Fruit fly (Drosophila melanogaster) whole organism, adult: Measurements from ENCODE around the gene BthD.

Source experiments
- CG11617 ChIP-seq: fragments of 200-800 bp; sonication (Bioruptor generic); optimal IDR thresholded peaks from 2 replicates; lab custom pipeline; 2017; ENCODE audit warnings: mild to moderate bottlenecking, missing biosample characterization, missing genetic modification reagents, missing genetic modification characterization
- CG12768 ChIP-seq: fragments of 200-800 bp; sonication (Bioruptor generic); optimal IDR thresholded peaks from 2 replicates; lab custom pipeline; 2017; ENCODE audit warnings: missing biosample characterization, missing genetic modification characterization, mild to moderate bottlenecking, moderate library complexity, missing genetic modification reagents
- CG14711 ChIP-seq: fragments of 200-800 bp; sonication (Bioruptor generic); optimal IDR thresholded peaks from 2 replicates; lab custom pipeline; 2018; ENCODE audit warnings: missing biosample characterization, mild to moderate bottlenecking, missing genetic modification characterization, moderate library complexity
- CG1620 ChIP-seq: fragments of 200-800 bp; sonication (Bioruptor generic); optimal IDR thresholded peaks from 2 replicates; lab custom pipeline; 2016; ENCODE audit warnings: missing biosample characterization, missing genetic modification characterization
- CG33017 ChIP-seq: fragments of 200-800 bp; sonication (Bioruptor generic); optimal IDR thresholded peaks from 2 replicates; lab custom pipeline; 2018; ENCODE audit warnings: missing biosample characterization, mild to moderate bottlenecking, missing genetic modification characterization, moderate library complexity
- CG5204 ChIP-seq: fragments of 200-800 bp; sonication (Bioruptor generic); optimal IDR thresholded peaks from 2 replicates; lab custom pipeline; 2016; ENCODE audit warnings: missing biosample characterization, missing genetic modification characterization
- CG7045 ChIP-seq: fragments of 200-800 bp; sonication (Bioruptor generic); optimal IDR thresholded peaks from 2 replicates; lab custom pipeline; 2017; ENCODE audit warnings: missing biosample characterization, mild to moderate bottlenecking, missing genetic modification characterization
- CG7101 ChIP-seq: fragments of 200-800 bp; sonication (Bioruptor generic); optimal IDR thresholded peaks from 2 replicates; lab custom pipeline; 2018; ENCODE audit warnings: missing biosample characterization, mild to moderate bottlenecking, missing genetic modification characterization, moderate library complexity
- Clk ChIP-seq: fragments of 200-800 bp; sonication (Bioruptor generic); optimal IDR thresholded peaks from 2 replicates; lab custom pipeline; 2017; ENCODE audit warnings: missing biosample characterization, missing genetic modification characterization
- Crg-1 ChIP-seq: fragments of 200-800 bp; sonication (Bioruptor generic); optimal IDR thresholded peaks from 2 replicates; lab custom pipeline; 2016; ENCODE audit warnings: missing biosample characterization, missing genetic modification characterization
- Hr96 ChIP-seq: fragments of 200-800 bp; sonication (Bioruptor generic); optimal IDR thresholded peaks from 2 replicates; lab custom pipeline; 2016; ENCODE audit warnings: missing biosample characterization, missing genetic modification characterization
- Mnt ChIP-seq: fragments of 200-800 bp; sonication (Bioruptor generic); optimal IDR thresholded peaks from 2 replicates; lab custom pipeline; 2016; ENCODE audit warnings: missing biosample characterization, mild to moderate bottlenecking, missing genetic modification characterization
- bab1 ChIP-seq: fragments of 200-800 bp; sonication (Bioruptor generic); optimal IDR thresholded peaks from 3 replicates; lab custom pipeline; 2019; ENCODE audit warnings: missing biosample characterization, mild to moderate bottlenecking, missing genetic modification characterization, moderate library complexity
- cic ChIP-seq: fragments of 200-800 bp; sonication (Bioruptor generic); optimal IDR thresholded peaks from 2 replicates; lab custom pipeline; 2017; ENCODE audit warnings: missing biosample characterization, mild to moderate bottlenecking, missing genetic modification characterization, moderate library complexity
- cnc ChIP-seq, 2 experiments: fragments of >200 bp; optimal IDR thresholded peaks; 2 replicates each; lab custom pipeline; 2017
- kay ChIP-seq: fragments of 200-800 bp; sonication (Bioruptor generic); peaks from one replicate; lab custom pipeline; 2016; ENCODE audit warnings: missing biosample characterization, missing genetic modification characterization, borderline replicate concordance
- ovo ChIP-seq: fragments of 200-800 bp; sonication (Bioruptor generic); optimal IDR thresholded peaks from 2 replicates; lab custom pipeline; 2016; ENCODE audit warnings: missing biosample characterization, missing genetic modification characterization
- pad ChIP-seq: fragments of 200-800 bp; sonication (Bioruptor generic); optimal IDR thresholded peaks from 3 replicates; lab custom pipeline; 2017; ENCODE audit warnings: missing biosample characterization, missing genetic modification characterization, mild to moderate bottlenecking, moderate library complexity, missing genetic modification reagents
- tj ChIP-seq: fragments of 200-800 bp; sonication (Bioruptor generic); optimal IDR thresholded peaks from 3 replicates; lab custom pipeline; 2017; ENCODE audit warnings: missing biosample characterization, mild to moderate bottlenecking, missing genetic modification characterization, moderate library complexity
- toe ChIP-seq: fragments of 200-800 bp; sonication (Bioruptor generic); optimal IDR thresholded peaks from 2 replicates; lab custom pipeline; 2016; ENCODE audit warnings: missing biosample characterization, missing genetic modification characterization

The BthD gene

dm6 chrX:13640692-13641011, 28.7 kb downstream of the BthD start:
- TF ChIP-seq cic: no peak
- TF ChIP-seq cnc (optimal IDR thresholded peaks at IDR 0.05; lab: Kevin White, UChicago): no peak
- peak; percentile 58 for TF ChIP-seq pad (GFP tag; lab: Kevin White, UChicago)
- peak; percentile 60 for TF ChIP-seq ovo (GFP tag; lab: Kevin White, UChicago)

dm6 chrX:13641115-13641890, 29.4 kb downstream of the BthD start:
- peak; percentile 85 for TF ChIP-seq CG7101
- no peak for TF ChIP-seq Mnt (GFP tag; lab: Kevin White, UChicago)
- TF ChIP-seq Crg-1: peak; percentile 17
- TF ChIP-seq CG1620 (GFP tag; lab: Kevin White, UChicago): peak; percentile 67
- peak; percentile 81 for TF ChIP-seq CG11617 (GFP tag; lab: Kevin White, UChicago)
- TF ChIP-seq toe (GFP tag; lab: Kevin White, UChicago): peak; percentile 16
- TF ChIP-seq CG14711 (tag; lab: Kevin White, UChicago): peak; percentile 66
- TF ChIP-seq ovo (GFP tag; lab: Kevin White, UChicago): no peak
- TF ChIP-seq Hr96 (GFP tag; lab: Kevin White, UChicago): peak; percentile 79
- TF ChIP-seq pad (GFP tag; lab: Kevin White, UChicago): no peak
- peak; percentile 28 for TF ChIP-seq kay (GFP tag; lab: Kevin White, UChicago)
- TF ChIP-seq CG5204 (GFP tag; lab: Kevin White, UChicago): peak; percentile 69
- peak; percentile 42 for TF ChIP-seq tj
- peak; percentile 81 for TF ChIP-seq bab1
- no peak for TF ChIP-seq cnc (optimal IDR thresholded peaks at IDR 0.05; lab: Kevin White, UChicago)
- no peak for TF ChIP-seq Clk
- TF ChIP-seq cic: no peak
- TF ChIP-seq CG12768 (GFP tag; lab: Kevin White, UChicago): no peak
- peak; percentile 42 for TF ChIP-seq CG7045 (GFP tag; lab: Kevin White, UChicago)
- TF ChIP-seq CG33017 (tag; lab: Kevin White, UChicago): peak; percentile 63

- TF ChIP-seq cnc (optimal IDR thresholded peaks at IDR 0.05; lab: Kevin White, UChicago) (no peak), CG5204 (GFP tag; lab: Kevin White, UChicago) (no peak), bab1 (peak; percentile 40), CG7045 (GFP tag; lab: Kevin White, UChicago) (no peak), Hr96 (GFP tag; lab: Kevin White, UChicago) (no peak), cic (no peak), Clk (no peak), pad (GFP tag; lab: Kevin White, UChicago) (peak; percentile 38), kay (GFP tag; lab: Kevin White, UChicago) (no peak), toe (GFP tag; lab: Kevin White, UChicago) (no peak), tj (no peak), CG33017 (tag; lab: Kevin White, UChicago) (no peak), ovo (GFP tag; lab: Kevin White, UChicago) (no peak), CG1620 (GFP tag; lab: Kevin White, UChicago) (peak; percentile 32), Crg-1 (no peak), Mnt (GFP tag; lab: Kevin White, UChicago) (peak; percentile 37), CG14711 (tag; lab: Kevin White, UChicago) (no peak), CG11617 (GFP tag; lab: Kevin White, UChicago) (no peak), CG12768 (GFP tag; lab: Kevin White, UChicago) (peak; percentile 48), CG7101 (peak; percentile 16)
Observed at dm6 chrX:13641891-13642617, 30.1 kb downstream of the BthD start.

- TF ChIP-seq CG11617 (GFP tag; lab: Kevin White, UChicago): no peak
- TF ChIP-seq Mnt (GFP tag; lab: Kevin White, UChicago): no peak
- TF ChIP-seq Clk: no peak
- TF ChIP-seq ovo (GFP tag; lab: Kevin White, UChicago): no peak
- TF ChIP-seq pad (GFP tag; lab: Kevin White, UChicago): no peak
- no peak for TF ChIP-seq CG33017 (tag; lab: Kevin White, UChicago)
- no peak for TF ChIP-seq cnc (optimal IDR thresholded peaks at IDR 0.05; lab: Kevin White, UChicago)
- TF ChIP-seq CG12768 (GFP tag; lab: Kevin White, UChicago): no peak
- TF ChIP-seq CG7101: no peak
- TF ChIP-seq CG1620 (GFP tag; lab: Kevin White, UChicago): no peak
- no peak for TF ChIP-seq tj
- TF ChIP-seq bab1: no peak
- TF ChIP-seq CG14711 (tag; lab: Kevin White, UChicago): no peak
- no peak for TF ChIP-seq CG5204 (GFP tag; lab: Kevin White, UChicago)
- no peak for TF ChIP-seq Hr96 (GFP tag; lab: Kevin White, UChicago)
- no peak for TF ChIP-seq Crg-1
Observed at dm6 chrX:13643961-13644360, 32.0 kb downstream of the BthD start.

- TF ChIP-seq kay (GFP tag; lab: Kevin White, UChicago) (peak; percentile 65), pad (GFP tag; lab: Kevin White, UChicago) (no peak), CG7101 (peak; percentile 37), CG1620 (GFP tag; lab: Kevin White, UChicago) (no peak)
Observed at dm6 chrX:13644696-13645393, 32.9 kb downstream of the BthD start.
